Fruit fly (Drosophila melanogaster): Measurements from ENCODE around the gene Tmf.

The Tmf gene

dm6 chrX:6861523-6862077, 17.5 kb downstream of the Tmf start (continued):
- TF ChIP-seq CG42726 (GFP tag; IDR thresholded peaks at IDR 0.05; ENCODE audit: partially characterized antibody), result no peak
- TF ChIP-seq lilli (GFP tag; optimal IDR thresholded peaks at IDR 0.05), result peak; percentile 54
- TF ChIP-seq CG13624 (GFP tag; optimal IDR thresholded peaks at IDR 0.05), result peak; percentile 23
- peak; percentile 79 for TF ChIP-seq CG8478 (optimal IDR thresholded peaks at IDR 0.05)
- no peak for TF ChIP-seq Mes4 (GFP tag; optimal IDR thresholded peaks at IDR 0.05)
- no peak for TF ChIP-seq CG4854 (GFP tag; optimal IDR thresholded peaks at IDR 0.05)
- TF ChIP-seq BEAF-32 (GFP tag; optimal IDR thresholded peaks at IDR 0.05), result no peak
- TF ChIP-seq CG18619 (GFP tag; optimal IDR thresholded peaks at IDR 0.05), result peak; percentile 9
- TF ChIP-seq CG32532 (GFP tag; IDR thresholded peaks at IDR 0.05), result peak; percentile 80
- no peak for TF ChIP-seq CG10431 (GFP tag; optimal IDR thresholded peaks at IDR 0.05)
- no peak for TF ChIP-seq CG6765 (GFP tag; optimal IDR thresholded peaks at IDR 0.05)
- peak; percentile 52 for TF ChIP-seq bcd (GFP tag; optimal IDR thresholded peaks at IDR 0.05)
- TF ChIP-seq her (GFP tag; optimal IDR thresholded peaks at IDR 0.05), result peak; percentile 22
- TF ChIP-seq CG8089 (GFP tag; optimal IDR thresholded peaks at IDR 0.05), result no peak
- TF ChIP-seq CG7963 (GFP tag; IDR thresholded peaks at IDR 0.05; ENCODE audit: partially characterized antibody), result no peak
- TF ChIP-seq CG12769 (tag; optimal IDR thresholded peaks at IDR 0.05), result peak; percentile 96
- no peak for TF ChIP-seq CG4707 (GFP tag; optimal IDR thresholded peaks at IDR 0.05)
- TF ChIP-seq GATAe (GFP tag; conservative IDR thresholded peaks at IDR 0.05), result no peak; the same call in 1 of the 2 replicates
- peak; percentile 91 for TF ChIP-seq cg (GFP tag; optimal IDR thresholded peaks at IDR 0.05)
- no peak for TF ChIP-seq CG14860 (GFP tag; IDR thresholded peaks at IDR 0.05; ENCODE audit: partially characterized antibody)
- TF ChIP-seq Dip3 (GFP tag; optimal IDR thresholded peaks at IDR 0.05), result peak; percentile 79
- TF ChIP-seq Xbp1 (GFP tag; optimal IDR thresholded peaks at IDR 0.05), result peak; percentile 17
- peak; percentile 65; the same call in 2 of the 3 replicates for TF ChIP-seq CG6791 (GFP tag; IDR thresholded peaks at IDR 0.05; ENCODE audit: partially characterized antibody)
- peak; percentile 54 for TF ChIP-seq lab (GFP tag; optimal IDR thresholded peaks at IDR 0.05)
- TF ChIP-seq CG43689 (GFP tag; IDR thresholded peaks at IDR 0.05), result no peak
- no peak for TF ChIP-seq jumu (GFP tag; optimal IDR thresholded peaks at IDR 0.05)
- peak; percentile 70; the same call in 2 of the 3 replicates for TF ChIP-seq Optix (GFP tag; IDR thresholded peaks at IDR 0.05)
- TF ChIP-seq yki (optimal IDR thresholded peaks at IDR 0.05), result no peak
- TF ChIP-seq CG2116 (GFP tag; optimal IDR thresholded peaks at IDR 0.05), result no peak
- peak; percentile 69 for TF ChIP-seq CG18262 (tag; optimal IDR thresholded peaks at IDR 0.05)
- TF ChIP-seq HLH54F (GFP tag; optimal IDR thresholded peaks at IDR 0.05), result peak; percentile 62
- no peak for TF ChIP-seq Doc3 (GFP tag; IDR thresholded peaks at IDR 0.05; ENCODE audit: partially characterized antibody)
- no peak for TF ChIP-seq CG5245 (GFP tag; optimal IDR thresholded peaks at IDR 0.05)
- peak; percentile 77 for TF ChIP-seq dysf (GFP tag; IDR thresholded peaks at IDR 0.05)
- TF ChIP-seq bbx (GFP tag; IDR thresholded peaks at IDR 0.05; ENCODE audit: partially characterized antibody), result peak; percentile 66
- TF ChIP-seq CG12391 (tag; optimal IDR thresholded peaks at IDR 0.05), result peak; percentile 22
- peak; percentile 67 for TF ChIP-seq Dek (tag; optimal IDR thresholded peaks at IDR 0.05)
- no peak for TF ChIP-seq Hand (GFP tag; optimal IDR thresholded peaks at IDR 0.05)
- peak; percentile 10 for TF ChIP-seq B-H2 (GFP tag; optimal IDR thresholded peaks at IDR 0.05)
- peak; percentile 33 for TF ChIP-seq maf-S (GFP tag; optimal IDR thresholded peaks at IDR 0.05)
- TF ChIP-seq YL-1 (GFP tag; optimal IDR thresholded peaks at IDR 0.05), result peak; percentile 8
- no peak for TF ChIP-seq sr (GFP tag; IDR thresholded peaks at IDR 0.05)
- TF ChIP-seq Spps (tag; optimal IDR thresholded peaks at IDR 0.05), result no peak
- peak; percentile 50; the same call in 1 of the 3 replicates for TF ChIP-seq CG17361 (GFP tag; IDR thresholded peaks at IDR 0.05)
- TF ChIP-seq stc (GFP tag; IDR thresholded peaks at IDR 0.05), result 0 out of 2 replicates have a peak, but pooled peaks have one; percentile 13
- TF ChIP-seq CG10267 (tag; optimal IDR thresholded peaks at IDR 0.05), result peak; percentile 10
- TF ChIP-seq sqz (GFP tag; optimal IDR thresholded peaks at IDR 0.05), result peak; percentile 85
- no peak for TF ChIP-seq CG15011 (GFP tag; optimal IDR thresholded peaks at IDR 0.05)
- peak; percentile 60 for TF ChIP-seq CG13424 (tag; optimal IDR thresholded peaks at IDR 0.05)
- TF ChIP-seq hth (optimal IDR thresholded peaks at IDR 0.05), result no peak

All from whole organism, embryonic.